Worm (Caenorhabditis elegans) whole organism, L4 larva: ENCODE data around the gene grd-5.

ENCODE experiments used
- ama-1 ChIP-seq: fragments of 150-350 bp; optimal IDR thresholded peaks from 2 replicates; lab custom pipeline; 2014; ENCODE audit warnings: inconsistent platforms, mixed read lengths
- egl-27 ChIP-seq: sonication (generic microtip); optimal IDR thresholded peaks from 3 replicates; lab custom pipeline; 2017; ENCODE audit warnings: missing biosample characterization, missing genetic modification reagents, missing genetic modification characterization

DNA sequence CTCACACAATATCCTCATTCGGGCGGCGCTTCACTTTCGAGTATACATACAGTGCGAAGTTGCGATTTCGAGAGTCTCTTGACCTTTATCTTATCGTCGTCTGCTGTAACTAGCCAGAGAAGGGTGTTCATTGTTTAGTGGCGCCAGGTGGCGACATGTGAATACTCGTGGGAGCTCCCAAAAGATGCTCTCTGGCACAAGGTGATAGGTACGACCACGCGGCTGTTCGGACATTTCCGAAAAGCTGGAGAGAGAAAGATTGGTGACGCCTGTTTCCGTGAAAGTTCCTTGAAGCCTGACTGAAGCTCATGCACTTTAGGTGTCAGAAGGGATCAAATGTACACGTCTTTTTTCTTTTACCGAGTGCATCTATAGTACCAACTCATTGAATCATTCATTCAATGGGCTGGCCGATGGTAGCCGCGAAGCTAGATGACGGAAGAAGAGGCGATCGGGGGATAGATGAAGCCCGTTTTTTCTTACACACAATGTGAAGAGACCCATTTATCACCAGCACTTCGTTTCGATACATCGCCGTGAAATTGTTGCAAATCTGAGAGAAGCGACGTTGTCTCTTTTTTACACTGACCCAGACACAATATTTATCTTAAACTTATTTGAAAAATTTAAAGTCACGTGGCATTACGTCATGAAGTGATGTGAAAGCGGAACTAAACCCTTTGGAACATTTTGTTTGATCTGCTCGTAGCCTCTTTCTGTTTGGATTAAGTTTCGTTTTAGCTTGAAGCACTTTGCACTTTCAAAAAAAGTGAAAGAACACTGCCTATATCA lies 48.6 kb downstream of the grd-5 start:
- TF ChIP-seq egl-27: no peak
- TF ChIP-seq ama-1 (lab: Kevin White, UChicago): no peak
